Worm (Caenorhabditis elegans) whole organism, L3 larva: Measurements from ENCODE around the gene sul-2.

Experiments used
- ceh-16 ChIP-seq: sonication (generic microtip); optimal IDR thresholded peaks from 2 replicates; lab custom pipeline; 2017; ENCODE audit warnings: missing biosample characterization, missing genetic modification characterization
- ceh-82 ChIP-seq: fragments of 150-350 bp; optimal IDR thresholded peaks from 2 replicates; lab custom pipeline; 2014; ENCODE audit warnings: missing biosample characterization, missing genetic modification characterization
- elt-2 ChIP-seq: sonication (generic microtip); optimal IDR thresholded peaks from 2 replicates; lab custom pipeline; 2016; ENCODE audit warnings: missing genetic modification reagents, mild to moderate bottlenecking, missing genetic modification characterization, missing compliant biosample characterization
- lin-39 ChIP-seq: fragments of 150-350 bp; optimal IDR thresholded peaks from 2 replicates; lab custom pipeline; 2018; ENCODE audit warnings: missing biosample characterization, missing genetic modification reagents, missing genetic modification characterization
- nfya-1 ChIP-seq: sonication (generic microtip); optimal IDR thresholded peaks from 2 replicates; lab custom pipeline; 2017; ENCODE audit warnings: missing genetic modification characterization, mild to moderate bottlenecking, missing compliant biosample characterization, antibody characterized with exemption, moderate library complexity; ENCODE audit not compliant: insufficient read depth
- nhr-237 ChIP-seq: fragments of 150-350 bp; optimal IDR thresholded peaks from 2 replicates; lab custom pipeline; 2014; ENCODE audit warnings: missing biosample characterization, missing genetic modification characterization
- nhr-25 ChIP-seq: sonication (generic microtip); optimal IDR thresholded peaks from 2 replicates; lab custom pipeline; 2017; ENCODE audit warnings: missing biosample characterization, missing genetic modification characterization
- snpc-4 ChIP-seq: fragments of 150-350 bp; optimal IDR thresholded peaks from 2 replicates; lab custom pipeline; 2014; ENCODE audit warnings: missing biosample characterization, missing genetic modification characterization
- unc-62 ChIP-seq: fragments of 150-350 bp; sonication (generic microtip); optimal IDR thresholded peaks from 4 replicates; lab custom pipeline; 2014; ENCODE audit warnings: missing biosample characterization, missing genetic modification reagents, missing genetic modification characterization

- TF ChIP-seq ceh-16 (tag; lab: Kevin White, UChicago) (no peak), lin-39 (tag; lab: Kevin White, UChicago) (no peak), elt-2 (tag; lab: Kevin White, UChicago) (no peak), ceh-82 (tag; lab: Kevin White, UChicago) (no peak), nhr-25 (no peak), unc-62 (no peak), nfya-1 (tag; lab: Kevin White, UChicago) (no peak), nhr-237 (no peak), snpc-4 (tag; lab: Kevin White, UChicago) (no peak)
Observed at ce11 chrV:8188421-8188820, 30.9 kb downstream of the sul-2 start, which contains the start of gene F20D6.15.
